Fruit fly (Drosophila melanogaster): Measurements from ENCODE around the gene Ddr.

The Ddr gene

dm6 chr2L:6323536-6324385 is 70.8 kb downstream of the Ddr start, which contains the start of gene PDZ-GEF (continued):
- TF ChIP-seq run (tag; optimal IDR thresholded peaks at IDR 0.05) (no peak), Lhr (GFP tag; optimal IDR thresholded peaks at IDR 0.05) (peak; percentile 96), CG18619 (GFP tag; optimal IDR thresholded peaks at IDR 0.05) (peak; percentile 14), dmrt11E (tag; optimal IDR thresholded peaks at IDR 0.05) (peak; percentile 50), D19B (GFP tag; optimal IDR thresholded peaks at IDR 0.05) (no peak), Scr (GFP tag; IDR thresholded peaks at IDR 0.05; ENCODE audit: partially characterized antibody) (peak; percentile 60), CG17568 (GFP tag; optimal IDR thresholded peaks at IDR 0.05) (no peak), CG5245 (GFP tag; optimal IDR thresholded peaks at IDR 0.05) (peak; percentile 59), CG10565 (GFP tag; optimal IDR thresholded peaks at IDR 0.05) (no peak), az2 (GFP tag; optimal IDR thresholded peaks at IDR 0.05) (peak; percentile 63), Atf-2 (GFP tag; optimal IDR thresholded peaks at IDR 0.05) (peak; percentile 46), pita (GFP tag; optimal IDR thresholded peaks at IDR 0.05) (peak; percentile 31), Optix (GFP tag; IDR thresholded peaks at IDR 0.05) (no peak), Sox100B (GFP tag; optimal IDR thresholded peaks at IDR 0.05) (no peak), Hsf (GFP tag; optimal IDR thresholded peaks at IDR 0.05) (peak; percentile 69), sob (GFP tag; IDR thresholded peaks at IDR 0.05) (peak; percentile 49), BEAF-32 (GFP tag; optimal IDR thresholded peaks at IDR 0.05) (peak; percentile 71), Rx (GFP tag; IDR thresholded peaks at IDR 0.05) (no peak), inv (GFP tag; IDR thresholded peaks at IDR 0.05; ENCODE audit: partially characterized antibody) (0 out of 2 replicates have a peak, but pooled peaks have one; percentile 33), zen (tag; optimal IDR thresholded peaks at IDR 0.05) (peak; percentile 68), lov (optimal IDR thresholded peaks at IDR 0.05) (no peak), lov (GFP tag; IDR thresholded peaks at IDR 0.05) (0 out of 3 replicates have a peak, but pooled peaks have one; percentile 18), chn (GFP tag; optimal IDR thresholded peaks at IDR 0.05) (peak; percentile 55), Pdp1 (GFP tag; optimal IDR thresholded peaks at IDR 0.05) (peak in 1 of 2 experiments; percentile 34), ci (GFP tag; IDR thresholded peaks at IDR 0.05) (peak; percentile 86), cad (GFP tag; optimal IDR thresholded peaks at IDR 0.05) (no peak), repo (GFP tag; optimal IDR thresholded peaks at IDR 0.05) (peak; percentile 14), CG12299 (tag; optimal IDR thresholded peaks at IDR 0.05) (no peak), Hr3 (GFP tag; optimal IDR thresholded peaks at IDR 0.05) (peak; percentile 35), CG6683 (GFP tag; optimal IDR thresholded peaks at IDR 0.05) (no peak), p53 (GFP tag; optimal IDR thresholded peaks at IDR 0.05) (peak; percentile 69), caup (GFP tag; optimal IDR thresholded peaks at IDR 0.05; ENCODE audit: severe bottlenecking) (peak; percentile 49), Adf1 (GFP tag; IDR thresholded peaks at IDR 0.05) (no peak), CHES-1-like (GFP tag; optimal IDR thresholded peaks at IDR 0.05) (peak; percentile 69), toy (GFP tag; IDR thresholded peaks at IDR 0.05) (no peak), trem (tag; optimal IDR thresholded peaks at IDR 0.05) (peak; percentile 70), pho (GFP tag; optimal IDR thresholded peaks at IDR 0.05) (no peak), amos (GFP tag; IDR thresholded peaks at IDR 0.05; ENCODE audit: partially characterized antibody) (peak; percentile 65), CG12155 (GFP tag; optimal IDR thresholded peaks at IDR 0.05) (peak; percentile 47), CG33213 (GFP tag; optimal IDR thresholded peaks at IDR 0.05) (peak; percentile 92), Ptx1 (GFP tag; IDR thresholded peaks at IDR 0.05) (peak; percentile 59), luna (GFP tag; optimal IDR thresholded peaks at IDR 0.05) (no peak), fd3F (GFP tag; optimal IDR thresholded peaks at IDR 0.05) (peak; percentile 5), CG13624 (GFP tag; optimal IDR thresholded peaks at IDR 0.05) (peak; percentile 37), Spps (tag; optimal IDR thresholded peaks at IDR 0.05) (no peak), so (GFP tag; IDR thresholded peaks at IDR 0.05) (0 out of 3 replicates have a peak, but pooled peaks have one; percentile 41), CG7987 (GFP tag; optimal IDR thresholded peaks at IDR 0.05) (peak; percentile 32), CG4282 (GFP tag; optimal IDR thresholded peaks at IDR 0.05) (peak; percentile 16), seq (GFP tag; IDR thresholded peaks at IDR 0.05) (no peak)

Measured in whole organism, embryonic.